Worm (Caenorhabditis elegans): ENCODE results near the gene C13F10.6.

DNA sequence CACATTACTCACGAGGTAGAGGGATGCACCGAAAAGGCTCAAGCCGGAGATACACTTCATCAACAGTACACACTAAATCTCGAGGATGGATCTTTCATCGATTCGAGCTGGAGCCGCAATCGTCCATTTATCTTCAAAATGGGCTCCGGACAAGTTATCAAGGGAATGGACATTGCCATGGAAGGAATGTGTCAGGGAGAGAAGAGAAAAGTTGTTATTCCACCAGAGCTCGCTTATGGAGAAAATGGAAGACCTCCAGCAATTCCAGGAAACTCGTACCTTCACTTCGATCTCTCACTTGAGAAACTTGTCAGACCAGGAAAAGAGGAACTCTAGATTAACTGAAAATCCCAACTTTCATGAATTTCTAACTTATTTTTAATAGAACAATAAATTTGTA lies 5.1 kb upstream of the C13F10.6 start:
- no peak for TF ChIP-seq lin-39 (tag; optimal IDR thresholded peaks at IDR 0.05)
- TF ChIP-seq swsn-7 (tag; optimal IDR thresholded peaks at IDR 0.05): no peak
- TF ChIP-seq unc-62 (GFP tag; optimal IDR thresholded peaks at IDR 0.05): no peak
- no peak for TF ChIP-seq nhr-28 (tag; optimal IDR thresholded peaks at IDR 0.05)
- TF ChIP-seq nhr-77 (tag; optimal IDR thresholded peaks at IDR 0.05): no peak
- no peak for TF ChIP-seq elt-3 (tag; optimal IDR thresholded peaks at IDR 0.05)
- TF ChIP-seq lsy-2 (tag; optimal IDR thresholded peaks at IDR 0.05): no peak
- no peak for TF ChIP-seq mep-1 (tag; optimal IDR thresholded peaks at IDR 0.05)
